Fruit fly (Drosophila melanogaster): ENCODE results near the gene Nhe1.
A peak's percentile ranks its signal among the peaks of the same experiment; 100 is the strongest.

Gene Nhe1

dm6 chr2L:72752-73435 lies 33.6 kb downstream of the Nhe1 start (continued):
- TF ChIP-seq Oaz (GFP tag; IDR thresholded peaks at IDR 0.05) (no peak), tap (tag; optimal IDR thresholded peaks at IDR 0.05) (no peak), CG1792 (GFP tag; optimal IDR thresholded peaks at IDR 0.05) (no peak), hbn (GFP tag; IDR thresholded peaks at IDR 0.05; ENCODE audit: partially characterized antibody) (peak; percentile 38), CG17912 (GFP tag; optimal IDR thresholded peaks at IDR 0.05) (peak; percentile 78), CG4404 (GFP tag; IDR thresholded peaks at IDR 0.05) (no peak), HLH54F (GFP tag; optimal IDR thresholded peaks at IDR 0.05) (peak; percentile 15), disco-r (GFP tag; optimal IDR thresholded peaks at IDR 0.05) (no peak), Trl (optimal IDR thresholded peaks at IDR 0.05) (no peak), Trl (GFP tag; optimal IDR thresholded peaks at IDR 0.05) (peak; percentile 40), CG4820 (GFP tag; optimal IDR thresholded peaks at IDR 0.05) (no peak), odd (GFP tag; optimal IDR thresholded peaks at IDR 0.05) (no peak), CG3995 (GFP tag; optimal IDR thresholded peaks at IDR 0.05) (no peak), kni (GFP tag; optimal IDR thresholded peaks at IDR 0.05) (no peak), CG9797 (GFP tag; optimal IDR thresholded peaks at IDR 0.05) (no peak), dan (GFP tag; IDR thresholded peaks at IDR 0.05) (no peak), bcd (GFP tag; optimal IDR thresholded peaks at IDR 0.05) (peak; percentile 26), Fer3 (tag; optimal IDR thresholded peaks at IDR 0.05) (peak; percentile 34), E2f2 (GFP tag; IDR thresholded peaks at IDR 0.05) (peak; percentile 72), CTCF (GFP tag; optimal IDR thresholded peaks at IDR 0.05) (peak; percentile 99), Lim3 (GFP tag; IDR thresholded peaks at IDR 0.05) (no peak), tio (GFP tag; optimal IDR thresholded peaks at IDR 0.05) (no peak), Stat92E (GFP tag; optimal IDR thresholded peaks at IDR 0.05) (no peak), BEAF-32 (GFP tag; optimal IDR thresholded peaks at IDR 0.05) (peak; percentile 71), CG7745 (tag; optimal IDR thresholded peaks at IDR 0.05) (no peak), Ets65A (GFP tag) (no peak), Dll (GFP tag; IDR thresholded peaks at IDR 0.05; ENCODE audit: partially characterized antibody) (peak; percentile 68; the same call in 2 of the 4 replicates), CG18262 (tag; optimal IDR thresholded peaks at IDR 0.05) (no peak), Eip74EF (GFP tag; optimal IDR thresholded peaks at IDR 0.05) (no peak), CG12744 (GFP tag; optimal IDR thresholded peaks at IDR 0.05) (peak; percentile 27), pzg (GFP tag; optimal IDR thresholded peaks at IDR 0.05) (peak; percentile 66), Meics (GFP tag; optimal IDR thresholded peaks at IDR 0.05) (peak; percentile 41), CG14667 (GFP tag; IDR thresholded peaks at IDR 0.05) (no peak), CG17829 (tag; optimal IDR thresholded peaks at IDR 0.05) (no peak), otp (GFP tag; IDR thresholded peaks at IDR 0.05) (no peak), CG8944 (GFP tag; optimal IDR thresholded peaks at IDR 0.05) (peak; percentile 1), caup (GFP tag; optimal IDR thresholded peaks at IDR 0.05; ENCODE audit: severe bottlenecking) (peak; percentile 70), chm (GFP tag; IDR thresholded peaks at IDR 0.05) (peak; percentile 29; the same call in 1 of the 2 replicates), crol (GFP tag; IDR thresholded peaks at IDR 0.05) (no peak), Mrtf (GFP tag; IDR thresholded peaks at IDR 0.05) (peak; percentile 64; the same call in 2 of the 3 replicates), Dek (tag; optimal IDR thresholded peaks at IDR 0.05) (peak; percentile 35), crc (GFP tag; optimal IDR thresholded peaks at IDR 0.05) (no peak), CG6689 (GFP tag; IDR thresholded peaks at IDR 0.05) (no peak), sisA (GFP tag; IDR thresholded peaks at IDR 0.05) (no peak), CG12219 (GFP tag; optimal IDR thresholded peaks at IDR 0.05) (no peak), chif (GFP tag; optimal IDR thresholded peaks at IDR 0.05) (peak in 1 of 2 experiments; percentile 41), dmrt99B (tag; optimal IDR thresholded peaks at IDR 0.05) (no peak), CG4617 (GFP tag; optimal IDR thresholded peaks at IDR 0.05; ENCODE audit: borderline replicate concordance) (no peak), CG15696 (tag; optimal IDR thresholded peaks at IDR 0.05) (no peak), CG6254 (GFP tag; optimal IDR thresholded peaks at IDR 0.05) (no peak)

Data from whole organism, embryonic.